Fruit fly (Drosophila melanogaster) whole organism, prepupa: ENCODE data around the gene CG13603.
A peak's percentile ranks its signal among the peaks of the same experiment; 100 is the strongest.

Source experiments
- CG10631 ChIP-seq: fragments of 200-800 bp; sonication (Bioruptor generic); optimal IDR thresholded peaks from 2 replicates; lab custom pipeline; 2016; ENCODE audit warnings: missing biosample characterization, missing genetic modification characterization
- CG11294 ChIP-seq: fragments of 200-800 bp; sonication (Bioruptor generic); IDR thresholded peaks from 2 replicates; pipeline ENCODE4 v1.3.6; 2022; ENCODE audit warnings: missing biosample characterization, missing genetic modification characterization
- CG1621 ChIP-seq: fragments of 200-800 bp; sonication (Bioruptor generic); optimal IDR thresholded peaks from 3 replicates; lab custom pipeline; 2018; ENCODE audit warnings: missing biosample characterization, mild to moderate bottlenecking, missing genetic modification characterization
- CG16779 ChIP-seq: fragments of 200-800 bp; sonication (Bioruptor generic); optimal IDR thresholded peaks from 3 replicates; lab custom pipeline; 2017; ENCODE audit warnings: missing biosample characterization, mild to moderate bottlenecking, missing genetic modification characterization
- CG3032 ChIP-seq: fragments of 200-800 bp; optimal IDR thresholded peaks from 2 replicates; lab custom pipeline; 2019; ENCODE audit warnings: missing biosample characterization, mild to moderate bottlenecking, missing genetic modification characterization, moderate library complexity
- CG31627 ChIP-seq: fragments of 200-800 bp; sonication (Bioruptor generic); optimal IDR thresholded peaks from 3 replicates; lab custom pipeline; 2016; ENCODE audit warnings: missing biosample characterization, missing genetic modification characterization
- CG34406 ChIP-seq: fragments of 200-800 bp; sonication (Bioruptor generic); optimal IDR thresholded peaks from 3 replicates; lab custom pipeline; 2016; ENCODE audit warnings: missing biosample characterization, missing genetic modification characterization
- CG6163 ChIP-seq: fragments of 200-800 bp; sonication (Bioruptor generic); IDR thresholded peaks from 3 replicates; pipeline ENCODE4 v1.3.6; 2022; ENCODE audit warnings: missing biosample characterization, missing genetic modification characterization
- CG6792 ChIP-seq: fragments of 200-800 bp; sonication (Bioruptor generic); optimal IDR thresholded peaks from 3 replicates; lab custom pipeline; 2016; ENCODE audit warnings: missing biosample characterization, missing genetic modification characterization
- CG6808 ChIP-seq: fragments of 200-800 bp; sonication (Bioruptor generic); optimal IDR thresholded peaks from 3 replicates; lab custom pipeline; 2017; ENCODE audit warnings: missing biosample characterization, missing genetic modification characterization, mild to moderate bottlenecking, moderate library complexity, missing genetic modification reagents
- CG6854 ChIP-seq: fragments of 200-800 bp; sonication (Bioruptor generic); optimal IDR thresholded peaks from 2 replicates; lab custom pipeline; 2017; ENCODE audit warnings: missing biosample characterization, mild to moderate bottlenecking, missing genetic modification characterization
- CG8119 ChIP-seq: fragments of 200-800 bp; sonication (Bioruptor generic); IDR thresholded peaks from 3 replicates; pipeline ENCODE4 v1.3.6; 2022; ENCODE audit warnings: missing biosample characterization, missing genetic modification characterization
- CG8319 ChIP-seq: fragments of 200-800 bp; sonication (Bioruptor generic); optimal IDR thresholded peaks from 3 replicates; lab custom pipeline; 2016; ENCODE audit warnings: missing biosample characterization, missing genetic modification characterization
- CG8632 ChIP-seq: fragments of 200-800 bp; sonication (Bioruptor generic); optimal IDR thresholded peaks from 3 replicates; lab custom pipeline; 2016; ENCODE audit warnings: missing biosample characterization, missing genetic modification characterization
- Eip93F ChIP-seq: fragments of 200-800 bp; sonication (Bioruptor generic); optimal IDR thresholded peaks from 2 replicates; lab custom pipeline; 2016; ENCODE audit warnings: missing biosample characterization, mild to moderate bottlenecking, missing genetic modification characterization
- Ets21C ChIP-seq: fragments of 200-800 bp; sonication (Bioruptor generic); optimal IDR thresholded peaks from 3 replicates; lab custom pipeline; 2016; ENCODE audit warnings: missing biosample characterization, missing genetic modification characterization
- Ets96B ChIP-seq: fragments of 200-800 bp; optimal IDR thresholded peaks from 2 replicates; lab custom pipeline; 2019; ENCODE audit warnings: missing biosample characterization, mild to moderate bottlenecking, missing genetic modification characterization, moderate library complexity
- Gug ChIP-seq: fragments of 200-800 bp; sonication (Bioruptor generic); IDR thresholded peaks from 2 replicates; pipeline ENCODE4 v1.3.6; 2022; ENCODE audit warnings: missing biosample characterization, missing genetic modification characterization
- Hr39 ChIP-seq: fragments of 200-800 bp; sonication (Bioruptor generic); optimal IDR thresholded peaks from 2 replicates; lab custom pipeline; 2016; ENCODE audit warnings: missing biosample characterization, missing genetic modification characterization
- Hr4 ChIP-seq: fragments of 200-800 bp; sonication (Bioruptor generic); optimal IDR thresholded peaks from 3 replicates; lab custom pipeline; 2016; ENCODE audit warnings: missing biosample characterization, missing genetic modification characterization
- Smox ChIP-seq: fragments of 200-800 bp; sonication (Bioruptor generic); optimal IDR thresholded peaks from 3 replicates; lab custom pipeline; 2016; ENCODE audit warnings: missing biosample characterization, missing genetic modification characterization
- acj6 ChIP-seq: fragments of 200-800 bp; sonication (Bioruptor generic); optimal IDR thresholded peaks from 3 replicates; lab custom pipeline; 2016; ENCODE audit warnings: missing biosample characterization, missing genetic modification characterization
- dsx ChIP-seq: fragments of 200-800 bp; optimal IDR thresholded peaks from 3 replicates; lab custom pipeline; 2019; ENCODE audit warnings: missing biosample characterization, mild to moderate bottlenecking, missing genetic modification characterization, moderate library complexity; ENCODE audit not compliant: poor library complexity, severe bottlenecking
- esn ChIP-seq: fragments of 200-800 bp; sonication (Bioruptor generic); optimal IDR thresholded peaks from 2 replicates; lab custom pipeline; 2016; ENCODE audit warnings: missing biosample characterization, mild to moderate bottlenecking, missing genetic modification characterization, moderate library complexity
- fd59A ChIP-seq: fragments of 200-800 bp; sonication (Bioruptor generic); optimal IDR thresholded peaks from 2 replicates; lab custom pipeline; 2017; ENCODE audit warnings: missing biosample characterization, mild to moderate bottlenecking, missing genetic modification characterization, missing genetic modification reagents
- fd85E ChIP-seq: fragments of 200-800 bp; sonication (Bioruptor generic); optimal IDR thresholded peaks from 3 replicates; lab custom pipeline; 2016; ENCODE audit warnings: missing biosample characterization, missing genetic modification characterization
- fkh ChIP-seq: fragments of 200-800 bp; sonication (Bioruptor generic); optimal IDR thresholded peaks from 3 replicates; lab custom pipeline; 2017; ENCODE audit warnings: missing biosample characterization, mild to moderate bottlenecking, missing genetic modification characterization, moderate library complexity
- lz ChIP-seq: fragments of 200-800 bp; sonication (Bioruptor generic); optimal IDR thresholded peaks from 3 replicates; lab custom pipeline; 2016; ENCODE audit warnings: missing biosample characterization, missing genetic modification characterization
- net ChIP-seq: fragments of 200-800 bp; sonication (Bioruptor generic); optimal IDR thresholded peaks from 3 replicates; lab custom pipeline; 2016; ENCODE audit warnings: missing biosample characterization, missing genetic modification characterization
- salr ChIP-seq, 2 experiments: fragments of 200-800 bp; sonication (Bioruptor generic); optimal IDR thresholded peaks; 3 replicates each; lab custom pipeline; 2016 to 2018; ENCODE audit warnings: missing biosample characterization in 2 of 2, missing genetic modification characterization in 2 of 2, mild to moderate bottlenecking in 1 of 2
- ss ChIP-seq, 2 experiments: fragments of 200-800 bp; sonication (Bioruptor generic); optimal IDR thresholded peaks; 2 replicates in 1 of 2; 3 replicates in 1 of 2; lab custom pipeline; 2017 to 2018; ENCODE audit warnings: mild to moderate bottlenecking in 2 of 2, missing biosample characterization in 2 of 2, missing genetic modification characterization in 2 of 2, moderate library complexity in 1 of 2
- svp ChIP-seq: fragments of 200-800 bp; sonication (Bioruptor generic); peaks from one replicate; lab custom pipeline; 2016; ENCODE audit warnings: missing biosample characterization, missing genetic modification characterization

The CG13603 gene

DNA sequence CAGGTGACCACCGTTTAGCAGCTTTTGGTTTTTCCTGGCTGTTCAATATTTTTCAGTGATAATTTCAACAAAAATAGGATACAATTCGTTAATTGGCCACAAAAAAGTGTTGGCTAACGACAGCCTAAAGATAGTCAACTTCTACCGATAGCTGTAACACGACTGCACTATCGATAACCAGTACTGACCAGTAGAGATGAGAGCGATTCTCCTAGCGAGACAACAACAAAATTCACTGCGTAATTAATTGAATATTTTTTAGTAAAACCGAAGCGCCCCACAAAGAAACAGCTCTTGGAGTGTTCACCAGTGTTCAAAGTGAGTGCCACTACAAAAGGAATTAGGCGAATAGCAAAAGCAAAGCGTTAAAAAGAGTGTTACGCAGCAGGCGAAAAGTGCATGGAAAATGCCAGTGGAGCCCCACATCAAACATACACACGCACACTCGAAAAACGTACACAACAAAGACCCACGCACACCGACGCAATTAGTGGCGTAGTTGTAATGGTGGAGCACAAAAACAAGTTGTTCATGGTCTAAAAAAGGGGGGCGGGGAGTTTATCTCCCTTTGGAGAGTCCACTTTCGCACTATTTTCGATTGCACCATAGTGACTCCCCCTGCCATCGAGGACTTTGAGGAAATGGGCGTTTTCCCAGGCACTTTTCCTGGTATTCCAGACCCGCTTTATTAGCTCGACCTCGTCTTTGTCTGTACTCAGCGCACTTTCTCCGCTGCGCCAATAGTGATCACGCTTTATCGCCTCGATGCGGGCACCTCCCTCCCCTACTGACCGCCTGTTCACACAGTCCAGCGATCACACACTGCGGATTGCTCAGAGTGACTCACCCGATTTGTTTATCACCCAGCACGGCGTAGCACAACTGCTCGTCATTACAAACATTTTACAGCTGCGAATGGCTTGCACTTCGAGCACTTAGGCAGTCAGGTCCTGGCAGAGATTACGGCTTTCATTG lies 6.7 kb upstream of the CG13603 start, which contains the start of the genes Epp and Rab7 (continued):
- no peak for TF ChIP-seq fd59A
- TF ChIP-seq CG1621 (tag; lab: Kevin White, UChicago), result peak; percentile 11
- TF ChIP-seq svp (GFP tag; lab: Kevin White, UChicago), result peak; percentile 83
- peak; percentile 64 for TF ChIP-seq esn (GFP tag; lab: Kevin White, UChicago)
- TF ChIP-seq Ets96B (tag; lab: Kevin White, UChicago), result peak; percentile 16
- TF ChIP-seq CG3032 (tag; lab: Kevin White, UChicago), result peak; percentile 14

- TF ChIP-seq lz, result no peak
- no peak for TF ChIP-seq Ets21C (GFP tag; lab: Kevin White, UChicago)
- TF ChIP-seq net (GFP tag; lab: Kevin White, UChicago), result no peak
- TF ChIP-seq salr (GFP tag; optimal IDR thresholded peaks at IDR 0.05; lab: Kevin White, UChicago), result no peak
- TF ChIP-seq CG11294 (GFP tag; lab: Robert Waterston, UW), result no peak
- no peak for TF ChIP-seq fkh (GFP tag; lab: Kevin White, UChicago)
- TF ChIP-seq acj6 (GFP tag; lab: Kevin White, UChicago), result no peak
- no peak for TF ChIP-seq CG8319 (GFP tag; lab: Kevin White, UChicago)
- TF ChIP-seq fd85E, result no peak
- no peak for TF ChIP-seq Hr39
- TF ChIP-seq, all 60 proteins: peak for 0
Observed at dm6 chr3R:23991364-23991763, 5.0 kb upstream of the CG13603 start.

dm6 chr3R:23981645-23982044 lies 4.7 kb downstream of the CG13603 start:
- TF ChIP-seq CG34406 (GFP tag; lab: Kevin White, UChicago) (no peak), salr (GFP tag; optimal IDR thresholded peaks at IDR 0.05; lab: Kevin White, UChicago) (no peak), CG1621 (tag; lab: Kevin White, UChicago) (no peak), Eip93F (GFP tag; lab: Kevin White, UChicago) (no peak), dsx (GFP tag; lab: Kevin White, UChicago) (no peak), CG8632 (GFP tag; lab: Kevin White, UChicago) (no peak), ss (GFP tag; optimal IDR thresholded peaks at IDR 0.05; lab: Kevin White, UChicago) (no peak), Gug (GFP tag; lab: Robert Waterston, UW) (no peak), net (GFP tag; lab: Kevin White, UChicago) (no peak)
- TF ChIP-seq, all 60 proteins: peak for 0

dm6 chr3R:23971764-23972163 lies 14.6 kb downstream of the CG13603 start:
- TF ChIP-seq Hr4 (GFP tag; lab: Kevin White, UChicago), result no peak
- no peak for TF ChIP-seq fd85E
- no peak for TF ChIP-seq CG6808
- TF ChIP-seq net (GFP tag; lab: Kevin White, UChicago), result no peak
- no peak for TF ChIP-seq CG6854
- no peak for TF ChIP-seq CG10631 (GFP tag; lab: Kevin White, UChicago)
- no peak for TF ChIP-seq Hr39
- TF ChIP-seq CG16779 (tag; lab: Kevin White, UChicago), result no peak
- TF ChIP-seq CG31627, result no peak
- no peak for TF ChIP-seq CG6163 (GFP tag; lab: Robert Waterston, UW)
- no peak for TF ChIP-seq dsx (GFP tag; lab: Kevin White, UChicago)
- TF ChIP-seq CG1621 (tag; lab: Kevin White, UChicago), result no peak
- TF ChIP-seq fkh (GFP tag; lab: Kevin White, UChicago), result no peak
- TF ChIP-seq CG6792 (GFP tag; lab: Kevin White, UChicago), result no peak
- TF ChIP-seq Smox (GFP tag; lab: Kevin White, UChicago), result no peak
- no peak for TF ChIP-seq CG34406 (GFP tag; lab: Kevin White, UChicago)
- TF ChIP-seq CG8119 (GFP tag; lab: Robert Waterston, UW), result no peak
